Fruit fly (Drosophila melanogaster): ENCODE measurements around the gene Hpd.

The Hpd gene

dm6 chr3L:20401026-20401912 is 38.4 kb downstream of the Hpd start, which contains the start of gene trbl (continued):
- TF ChIP-seq brk (GFP tag; optimal IDR thresholded peaks at IDR 0.05): no peak
- no peak for TF ChIP-seq HLH106 (tag; optimal IDR thresholded peaks at IDR 0.05)
- TF ChIP-seq Hr78 (GFP tag; optimal IDR thresholded peaks at IDR 0.05): no peak

dm6 chr3L:20400515-20400914 is 39.2 kb downstream of the Hpd start:
- no peak for TF ChIP-seq pan (optimal IDR thresholded peaks at IDR 0.05)
- no peak for TF ChIP-seq dl (GFP tag; optimal IDR thresholded peaks at IDR 0.05; ENCODE audit: insufficient read depth in 1 of 2, partially characterized antibody in 2 of 2)
- TF ChIP-seq Abd-B (GFP tag; optimal IDR thresholded peaks at IDR 0.05): no peak
- no peak for TF ChIP-seq CrebA (GFP tag; optimal IDR thresholded peaks at IDR 0.05; ENCODE audit: borderline replicate concordance)
- TF ChIP-seq woc (GFP tag; optimal IDR thresholded peaks at IDR 0.05): no peak
- TF ChIP-seq usp (GFP tag; optimal IDR thresholded peaks at IDR 0.05): no peak

dm6 chr3L:20399550-20400109 is 40.0 kb downstream of the Hpd start:
- TF ChIP-seq tai (GFP tag; optimal IDR thresholded peaks at IDR 0.05): peak; percentile 79
- peak; percentile 91 for TF ChIP-seq h (GFP tag; optimal IDR thresholded peaks at IDR 0.05)
- TF ChIP-seq dl (GFP tag; optimal IDR thresholded peaks at IDR 0.05; ENCODE audit: insufficient read depth in 1 of 2, partially characterized antibody in 2 of 2): no peak
- TF ChIP-seq OdsH (GFP tag; optimal IDR thresholded peaks at IDR 0.05): peak; percentile 91
- TF ChIP-seq Hr78 (GFP tag; optimal IDR thresholded peaks at IDR 0.05): no peak
- peak; percentile 87 for TF ChIP-seq sv (GFP tag; optimal IDR thresholded peaks at IDR 0.05)
- no peak for TF ChIP-seq GATAd (GFP tag; optimal IDR thresholded peaks at IDR 0.05)
- TF ChIP-seq dmrt93B (GFP tag; optimal IDR thresholded peaks at IDR 0.05): peak; percentile 78
- no peak for TF ChIP-seq Abd-B (GFP tag; optimal IDR thresholded peaks at IDR 0.05)
- TF ChIP-seq CG32264 (GFP tag; optimal IDR thresholded peaks at IDR 0.05): peak; percentile 49
- no peak for TF ChIP-seq N (GFP tag; optimal IDR thresholded peaks at IDR 0.05)
- peak; percentile 85 for TF ChIP-seq CG9705 (GFP tag; optimal IDR thresholded peaks at IDR 0.05)
- TF ChIP-seq jim (GFP tag; optimal IDR thresholded peaks at IDR 0.05): peak; percentile 18
- TF ChIP-seq brk (GFP tag; optimal IDR thresholded peaks at IDR 0.05): peak; percentile 83
- peak; percentile 83 for TF ChIP-seq woc (GFP tag; optimal IDR thresholded peaks at IDR 0.05)
- TF ChIP-seq Hr83 (GFP tag; optimal IDR thresholded peaks at IDR 0.05; ENCODE audit: poor library complexity, severe bottlenecking): peak; percentile 70
- TF ChIP-seq dsf (GFP tag; optimal IDR thresholded peaks at IDR 0.05; ENCODE audit: borderline replicate concordance): no peak
- peak; percentile 71 for TF ChIP-seq Jra (GFP tag; optimal IDR thresholded peaks at IDR 0.05)
- TF ChIP-seq pan (optimal IDR thresholded peaks at IDR 0.05): no peak
- peak; percentile 1 for TF ChIP-seq Rel (GFP tag; optimal IDR thresholded peaks at IDR 0.05)
- TF ChIP-seq Rel (tag; optimal IDR thresholded peaks at IDR 0.05): peak; percentile 71
- no peak for TF ChIP-seq lola (GFP tag; optimal IDR thresholded peaks at IDR 0.05)
- no peak for TF ChIP-seq Vsx2 (GFP tag; optimal IDR thresholded peaks at IDR 0.05; ENCODE audit: partially characterized antibody)
- TF ChIP-seq Sp1 (GFP tag; optimal IDR thresholded peaks at IDR 0.05): peak; percentile 93
- peak; percentile 80 for TF ChIP-seq Hnf4 (GFP tag; optimal IDR thresholded peaks at IDR 0.05)
- peak; percentile 55 to 91 for TF ChIP-seq foxo (GFP tag; optimal IDR thresholded peaks at IDR 0.05)
- TF ChIP-seq Mio (GFP tag; optimal IDR thresholded peaks at IDR 0.05): peak; percentile 82
- peak; percentile 90 for TF ChIP-seq rgr (GFP tag; optimal IDR thresholded peaks at IDR 0.05)
- TF ChIP-seq Dfd (GFP tag; optimal IDR thresholded peaks at IDR 0.05): no peak
- no peak for TF ChIP-seq Myc (optimal IDR thresholded peaks at IDR 0.05)
- no peak for TF ChIP-seq usp (GFP tag; optimal IDR thresholded peaks at IDR 0.05)
- no peak for TF ChIP-seq Dif (GFP tag; optimal IDR thresholded peaks at IDR 0.05; ENCODE audit: partially characterized antibody)
- peak; percentile 89 for TF ChIP-seq ey (GFP tag; optimal IDR thresholded peaks at IDR 0.05)
- peak; percentile 81 for TF ChIP-seq psq (GFP tag; optimal IDR thresholded peaks at IDR 0.05)
- TF ChIP-seq fru (GFP tag; optimal IDR thresholded peaks at IDR 0.05): peak; percentile 90
- TF ChIP-seq sage (GFP tag; optimal IDR thresholded peaks at IDR 0.05): peak; percentile 83
- peak; percentile 91 for TF ChIP-seq HLH106 (tag; optimal IDR thresholded peaks at IDR 0.05)
- peak; percentile 80 for TF ChIP-seq br (GFP tag; optimal IDR thresholded peaks at IDR 0.05)
- TF ChIP-seq CrebA (GFP tag; optimal IDR thresholded peaks at IDR 0.05; ENCODE audit: borderline replicate concordance): no peak

Data from whole organism, wandering third instar larva.